Worm (Caenorhabditis elegans): ENCODE data around the gene ztf-20.

ztf-20 gene

ce11 chrV:18990238-18990901 lies 30.4 kb upstream of the ztf-20 start, which contains the start of the genes reps-1 and Y39B6A.37:
Gene reps-1, minus strand, starts transcription at chrV:18990500.
Gene Y39B6A.37, plus strand, starts transcription at chrV:18990851.
- TF ChIP-seq ets-7 (tag; optimal IDR thresholded peaks at IDR 0.05) (no peak), F13C5.2 (tag; optimal IDR thresholded peaks at IDR 0.05) (peak; percentile 34), pes-1 (GFP tag; IDR thresholded peaks at IDR 0.05) (peak; percentile 43; the same call in 1 of the 2 replicates)

- TF ChIP-seq ets-7 (tag; optimal IDR thresholded peaks at IDR 0.05) = no peak
- TF ChIP-seq hnd-1 (tag; optimal IDR thresholded peaks at IDR 0.05) = no peak
- no peak for TF ChIP-seq F13C5.2 (tag; optimal IDR thresholded peaks at IDR 0.05)
- TF ChIP-seq scrt-1 (GFP tag; IDR thresholded peaks at IDR 0.05) = no peak
- no peak for TF ChIP-seq flt-1 (GFP tag; IDR thresholded peaks at IDR 0.05)
- TF ChIP-seq ceh-36 (tag; optimal IDR thresholded peaks at IDR 0.05) = no peak
- no peak for TF ChIP-seq sea-1 (GFP tag; conservative IDR thresholded peaks at IDR 0.05)
- TF ChIP-seq ceh-13 (GFP tag; optimal IDR thresholded peaks at IDR 0.05) = no peak
- TF ChIP-seq tbx-11 (GFP tag; IDR thresholded peaks at IDR 0.05) = no peak
- no peak for TF ChIP-seq pes-1 (GFP tag; IDR thresholded peaks at IDR 0.05)
- TF ChIP-seq tra-4 (tag; optimal IDR thresholded peaks at IDR 0.05) = no peak
- no peak for TF ChIP-seq B0310.2 (tag; optimal IDR thresholded peaks at IDR 0.05)
- no peak for TF ChIP-seq aly-1 (tag; optimal IDR thresholded peaks at IDR 0.05)
- TF ChIP-seq ama-1 (optimal IDR thresholded peaks at IDR 0.05) = no peak
- no peak for TF ChIP-seq tbx-37 (GFP tag; conservative IDR thresholded peaks at IDR 0.05)
- TF ChIP-seq hmg-4 (GFP tag; optimal IDR thresholded peaks at IDR 0.05) = no peak
- TF ChIP-seq hmbx-1 (tag; optimal IDR thresholded peaks at IDR 0.05) = no peak
Measured at ce11 chrV:18986103-18986502, 26.1 kb upstream of the ztf-20 start.

- TF ChIP-seq tbx-11 (GFP tag; IDR thresholded peaks at IDR 0.05) = no peak
- TF ChIP-seq hmbx-1 (tag; optimal IDR thresholded peaks at IDR 0.05) = no peak
- no peak for TF ChIP-seq hnd-1 (tag; optimal IDR thresholded peaks at IDR 0.05)
- TF ChIP-seq tbx-37 (GFP tag; conservative IDR thresholded peaks at IDR 0.05) = no peak
- no peak for TF ChIP-seq ama-1 (optimal IDR thresholded peaks at IDR 0.05)
- no peak for TF ChIP-seq ceh-13 (GFP tag; optimal IDR thresholded peaks at IDR 0.05)
- no peak for TF ChIP-seq tra-4 (tag; optimal IDR thresholded peaks at IDR 0.05)
- TF ChIP-seq B0310.2 (tag; optimal IDR thresholded peaks at IDR 0.05) = no peak
- no peak for TF ChIP-seq pes-1 (GFP tag; IDR thresholded peaks at IDR 0.05)
- no peak for TF ChIP-seq F13C5.2 (tag; optimal IDR thresholded peaks at IDR 0.05)
- no peak for TF ChIP-seq hmg-4 (GFP tag; optimal IDR thresholded peaks at IDR 0.05)
- TF ChIP-seq ets-7 (tag; optimal IDR thresholded peaks at IDR 0.05) = no peak
- no peak for TF ChIP-seq aly-1 (tag; optimal IDR thresholded peaks at IDR 0.05)
- no peak for TF ChIP-seq ceh-36 (tag; optimal IDR thresholded peaks at IDR 0.05)
- TF ChIP-seq sea-1 (GFP tag; conservative IDR thresholded peaks at IDR 0.05) = no peak
- TF ChIP-seq scrt-1 (GFP tag; IDR thresholded peaks at IDR 0.05) = no peak
- TF ChIP-seq flt-1 (GFP tag; IDR thresholded peaks at IDR 0.05) = no peak
Measured at ce11 chrV:18981736-18982135, 21.8 kb upstream of the ztf-20 start.

- no peak for TF ChIP-seq F13C5.2 (tag; optimal IDR thresholded peaks at IDR 0.05)
- no peak for TF ChIP-seq scrt-1 (GFP tag; IDR thresholded peaks at IDR 0.05)
- TF ChIP-seq tbx-11 (GFP tag; IDR thresholded peaks at IDR 0.05) = no peak
- no peak for TF ChIP-seq hmbx-1 (tag; optimal IDR thresholded peaks at IDR 0.05)
- TF ChIP-seq tbx-37 (GFP tag; conservative IDR thresholded peaks at IDR 0.05) = peak; percentile 87
- no peak for TF ChIP-seq flt-1 (GFP tag; IDR thresholded peaks at IDR 0.05)
- TF ChIP-seq ama-1 (optimal IDR thresholded peaks at IDR 0.05) = no peak
- peak; percentile 70 for TF ChIP-seq pes-1 (GFP tag; IDR thresholded peaks at IDR 0.05)
- no peak for TF ChIP-seq tra-4 (tag; optimal IDR thresholded peaks at IDR 0.05)
- 0 out of 2 replicates have a peak, but pooled peaks have one; percentile 26 for TF ChIP-seq sea-1 (GFP tag; conservative IDR thresholded peaks at IDR 0.05)
- peak; percentile 8 for TF ChIP-seq ets-7 (tag; optimal IDR thresholded peaks at IDR 0.05)
Measured at ce11 chrV:18980980-18981529, 21.1 kb upstream of the ztf-20 start, which contains the start of the genes mrps-35 and sws-1. Gene mrps-35, plus strand, starts transcription at chrV:18981306. Gene sws-1, minus strand, starts transcription at chrV:18981479.

ce11 chrV:18980091-18980490 lies 20.1 kb upstream of the ztf-20 start:
- TF ChIP-seq pes-1 (GFP tag; IDR thresholded peaks at IDR 0.05) (peak; percentile 60), tbx-37 (GFP tag; conservative IDR thresholded peaks at IDR 0.05) (0 out of 2 replicates have a peak, but pooled peaks have one; percentile 16)

- TF ChIP-seq ceh-36 (tag; optimal IDR thresholded peaks at IDR 0.05) = no peak
- no peak for TF ChIP-seq ets-7 (tag; optimal IDR thresholded peaks at IDR 0.05)
- no peak for TF ChIP-seq ama-1 (optimal IDR thresholded peaks at IDR 0.05)
- no peak for TF ChIP-seq hmg-4 (GFP tag; optimal IDR thresholded peaks at IDR 0.05)
- no peak for TF ChIP-seq pes-1 (GFP tag; IDR thresholded peaks at IDR 0.05)
- TF ChIP-seq flt-1 (GFP tag; IDR thresholded peaks at IDR 0.05) = no peak
- no peak for TF ChIP-seq tbx-11 (GFP tag; IDR thresholded peaks at IDR 0.05)
- TF ChIP-seq hnd-1 (tag; optimal IDR thresholded peaks at IDR 0.05) = no peak
- no peak for TF ChIP-seq hmbx-1 (tag; optimal IDR thresholded peaks at IDR 0.05)
- no peak for TF ChIP-seq tbx-37 (GFP tag; conservative IDR thresholded peaks at IDR 0.05)
Measured at ce11 chrV:18978301-18978700, 18.3 kb upstream of the ztf-20 start.

ce11 chrV:18977876-18978275 lies 17.9 kb upstream of the ztf-20 start, which contains the start of gene Y39B6A.41:
Gene Y39B6A.41, minus strand, starts transcription at chrV:18977976.
- TF ChIP-seq ets-7 (tag; optimal IDR thresholded peaks at IDR 0.05) (no peak), hmbx-1 (tag; optimal IDR thresholded peaks at IDR 0.05) (no peak), scrt-1 (GFP tag; IDR thresholded peaks at IDR 0.05) (no peak), hmg-4 (GFP tag; optimal IDR thresholded peaks at IDR 0.05) (no peak), ama-1 (optimal IDR thresholded peaks at IDR 0.05) (no peak), B0310.2 (tag; optimal IDR thresholded peaks at IDR 0.05) (no peak), aly-1 (tag; optimal IDR thresholded peaks at IDR 0.05) (no peak), F13C5.2 (tag; optimal IDR thresholded peaks at IDR 0.05) (no peak), flt-1 (GFP tag; IDR thresholded peaks at IDR 0.05) (no peak), tbx-37 (GFP tag; conservative IDR thresholded peaks at IDR 0.05) (no peak), ceh-13 (GFP tag; optimal IDR thresholded peaks at IDR 0.05) (no peak), hnd-1 (tag; optimal IDR thresholded peaks at IDR 0.05) (no peak), ceh-36 (tag; optimal IDR thresholded peaks at IDR 0.05) (no peak), tra-4 (tag; optimal IDR thresholded peaks at IDR 0.05) (no peak), tbx-11 (GFP tag; IDR thresholded peaks at IDR 0.05) (no peak), sea-1 (GFP tag; conservative IDR thresholded peaks at IDR 0.05) (no peak)

Data from whole organism, early embryonic.